Fruit fly (Drosophila melanogaster): ENCODE results near the gene Best2.

The Best2 gene

dm6 chr3L:6256408-6257188, at the start of gene Best2:
Gene Best2, minus strand, starts transcription at chr3L:6256665.
- TF ChIP-seq Crg-1 (GFP tag; optimal IDR thresholded peaks at IDR 0.05) (peak; percentile 78), CG12768 (GFP tag; optimal IDR thresholded peaks at IDR 0.05) (peak; percentile 85), cnc (optimal IDR thresholded peaks at IDR 0.05) (no peak), CG33017 (tag; optimal IDR thresholded peaks at IDR 0.05) (peak; percentile 82), CG1620 (GFP tag; optimal IDR thresholded peaks at IDR 0.05) (peak; percentile 87), Clk (GFP tag; optimal IDR thresholded peaks at IDR 0.05) (peak; percentile 14), cic (GFP tag; optimal IDR thresholded peaks at IDR 0.05) (peak; percentile 17), CG7045 (GFP tag; optimal IDR thresholded peaks at IDR 0.05) (peak; percentile 77), bab1 (GFP tag; optimal IDR thresholded peaks at IDR 0.05) (peak; percentile 99), Hr96 (GFP tag; optimal IDR thresholded peaks at IDR 0.05) (peak; percentile 74), Mnt (GFP tag; optimal IDR thresholded peaks at IDR 0.05) (peak; percentile 31), CG14711 (tag; optimal IDR thresholded peaks at IDR 0.05) (peak; percentile 82), kay (GFP tag; ENCODE audit: borderline replicate concordance) (peak; percentile 65), CG11617 (GFP tag; optimal IDR thresholded peaks at IDR 0.05) (peak; percentile 88), toe (GFP tag; optimal IDR thresholded peaks at IDR 0.05) (peak; percentile 78), tj (GFP tag; optimal IDR thresholded peaks at IDR 0.05) (peak; percentile 63), CG7101 (tag; optimal IDR thresholded peaks at IDR 0.05) (peak; percentile 93), CG5204 (GFP tag; optimal IDR thresholded peaks at IDR 0.05) (peak; percentile 86), pad (GFP tag; optimal IDR thresholded peaks at IDR 0.05) (peak; percentile 78), ovo (GFP tag; optimal IDR thresholded peaks at IDR 0.05) (peak; percentile 69)

dm6 chr3L:6304859-6305258, 48.4 kb upstream of the Best2 start:
- TF ChIP-seq toe (GFP tag; optimal IDR thresholded peaks at IDR 0.05) = no peak
- TF ChIP-seq CG7045 (GFP tag; optimal IDR thresholded peaks at IDR 0.05) = no peak
- TF ChIP-seq Crg-1 (GFP tag; optimal IDR thresholded peaks at IDR 0.05) = no peak

- no peak for TF ChIP-seq toe (GFP tag; optimal IDR thresholded peaks at IDR 0.05)
- TF ChIP-seq Mnt (GFP tag; optimal IDR thresholded peaks at IDR 0.05) = no peak
- no peak for TF ChIP-seq ovo (GFP tag; optimal IDR thresholded peaks at IDR 0.05)
- no peak for TF ChIP-seq CG14711 (tag; optimal IDR thresholded peaks at IDR 0.05)
- TF ChIP-seq Crg-1 (GFP tag; optimal IDR thresholded peaks at IDR 0.05) = no peak
- TF ChIP-seq tj (GFP tag; optimal IDR thresholded peaks at IDR 0.05) = no peak
- no peak for TF ChIP-seq cic (GFP tag; optimal IDR thresholded peaks at IDR 0.05)
- no peak for TF ChIP-seq pad (GFP tag; optimal IDR thresholded peaks at IDR 0.05)
- TF ChIP-seq CG5204 (GFP tag; optimal IDR thresholded peaks at IDR 0.05) = no peak
- no peak for TF ChIP-seq Hr96 (GFP tag; optimal IDR thresholded peaks at IDR 0.05)
- TF ChIP-seq CG33017 (tag; optimal IDR thresholded peaks at IDR 0.05) = no peak
- no peak for TF ChIP-seq CG12768 (GFP tag; optimal IDR thresholded peaks at IDR 0.05)
- no peak for TF ChIP-seq CG1620 (GFP tag; optimal IDR thresholded peaks at IDR 0.05)
- TF ChIP-seq bab1 (GFP tag; optimal IDR thresholded peaks at IDR 0.05) = no peak
- no peak for TF ChIP-seq cnc (optimal IDR thresholded peaks at IDR 0.05)
- TF ChIP-seq CG7045 (GFP tag; optimal IDR thresholded peaks at IDR 0.05) = no peak
- TF ChIP-seq kay (GFP tag; ENCODE audit: borderline replicate concordance) = no peak
- no peak for TF ChIP-seq Clk (GFP tag; optimal IDR thresholded peaks at IDR 0.05)
- TF ChIP-seq CG11617 (GFP tag; optimal IDR thresholded peaks at IDR 0.05) = no peak
- TF ChIP-seq CG7101 (tag; optimal IDR thresholded peaks at IDR 0.05) = no peak
Measured at dm6 chr3L:6302500-6302899, 46.0 kb upstream of the Best2 start.

- TF ChIP-seq CG5204 (GFP tag; optimal IDR thresholded peaks at IDR 0.05) = peak; percentile 3
- no peak for TF ChIP-seq CG14711 (tag; optimal IDR thresholded peaks at IDR 0.05)
Measured at dm6 chr3L:6296611-6297010, 40.1 kb upstream of the Best2 start.

- TF ChIP-seq Clk (GFP tag; optimal IDR thresholded peaks at IDR 0.05) (no peak), tj (GFP tag; optimal IDR thresholded peaks at IDR 0.05) (no peak), Mnt (GFP tag; optimal IDR thresholded peaks at IDR 0.05) (no peak), CG1620 (GFP tag; optimal IDR thresholded peaks at IDR 0.05) (no peak)
Measured at dm6 chr3L:6285412-6285811, 28.9 kb upstream of the Best2 start.

- TF ChIP-seq Crg-1 (GFP tag; optimal IDR thresholded peaks at IDR 0.05) (no peak), CG7101 (tag; optimal IDR thresholded peaks at IDR 0.05) (no peak), bab1 (GFP tag; optimal IDR thresholded peaks at IDR 0.05) (no peak), tj (GFP tag; optimal IDR thresholded peaks at IDR 0.05) (no peak), CG11617 (GFP tag; optimal IDR thresholded peaks at IDR 0.05) (no peak), cic (GFP tag; optimal IDR thresholded peaks at IDR 0.05) (no peak)
Measured at dm6 chr3L:6275487-6275886, 19.0 kb upstream of the Best2 start, which contains the start of gene CG43168. Gene CG43168, plus strand, starts transcription at chr3L:6275787.

- no peak for TF ChIP-seq Crg-1 (GFP tag; optimal IDR thresholded peaks at IDR 0.05)
- no peak for TF ChIP-seq Mnt (GFP tag; optimal IDR thresholded peaks at IDR 0.05)
- TF ChIP-seq CG33017 (tag; optimal IDR thresholded peaks at IDR 0.05) = no peak
- no peak for TF ChIP-seq cnc (optimal IDR thresholded peaks at IDR 0.05)
- TF ChIP-seq CG1620 (GFP tag; optimal IDR thresholded peaks at IDR 0.05) = no peak
- no peak for TF ChIP-seq CG12768 (GFP tag; optimal IDR thresholded peaks at IDR 0.05)
- TF ChIP-seq CG7045 (GFP tag; optimal IDR thresholded peaks at IDR 0.05) = no peak
- no peak for TF ChIP-seq CG14711 (tag; optimal IDR thresholded peaks at IDR 0.05)
- no peak for TF ChIP-seq ovo (GFP tag; optimal IDR thresholded peaks at IDR 0.05)
- TF ChIP-seq tj (GFP tag; optimal IDR thresholded peaks at IDR 0.05) = no peak
- no peak for TF ChIP-seq bab1 (GFP tag; optimal IDR thresholded peaks at IDR 0.05)
- TF ChIP-seq cic (GFP tag; optimal IDR thresholded peaks at IDR 0.05) = no peak
- TF ChIP-seq CG5204 (GFP tag; optimal IDR thresholded peaks at IDR 0.05) = no peak
Measured at dm6 chr3L:6274929-6275328, 18.5 kb upstream of the Best2 start.
